Fruit fly (Drosophila melanogaster) whole organism, embryonic: ENCODE data around the gene Setx.

Experiments
- Adf1 ChIP-seq: fragments of 200-800 bp; sonication (Bioruptor generic); IDR thresholded peaks from 2 replicates; pipeline ENCODE4 v1.3.6; 2022; ENCODE audit warnings: missing biosample characterization, missing genetic modification characterization
- Asciz ChIP-seq: fragments of 200-800 bp; sonication (Bioruptor generic); optimal IDR thresholded peaks from 2 replicates; lab custom pipeline; 2017; ENCODE audit warnings: missing biosample characterization, mild to moderate bottlenecking, missing genetic modification characterization, missing genetic modification reagents
- CG10959 ChIP-seq: fragments of 200-800 bp; sonication (Bioruptor generic); IDR thresholded peaks from 2 replicates; pipeline ENCODE4 v1.3.6; 2022; ENCODE audit warnings: missing biosample characterization, missing genetic modification characterization
- CG10979 ChIP-seq: fragments of 200-800 bp; sonication (Bioruptor generic); optimal IDR thresholded peaks from 2 replicates; lab custom pipeline; 2018; ENCODE audit warnings: missing biosample characterization, mild to moderate bottlenecking, missing genetic modification characterization, moderate library complexity
- CG11085 ChIP-seq: fragments of 200-800 bp; sonication (Bioruptor generic); IDR thresholded peaks from 2 replicates; pipeline ENCODE4 v1.3.6; 2022; ENCODE audit warnings: missing biosample characterization, missing genetic modification characterization
- CG11247 ChIP-seq: fragments of 200-800 bp; sonication (Bioruptor generic); IDR thresholded peaks from 2 replicates; pipeline ENCODE4 v1.3.6; 2022; ENCODE audit warnings: missing biosample characterization, missing genetic modification characterization
- CG1233 ChIP-seq: fragments of 200-800 bp; sonication (Bioruptor generic); optimal IDR thresholded peaks from 4 replicates; lab custom pipeline; 2018; ENCODE audit warnings: missing biosample characterization, mild to moderate bottlenecking, missing genetic modification characterization
- CG14014 ChIP-seq: fragments of 200-800 bp; sonication (Bioruptor generic); IDR thresholded peaks from 2 replicates; pipeline ENCODE4 v1.3.6; 2022; ENCODE audit warnings: missing biosample characterization, missing genetic modification characterization
- CG15479 ChIP-seq: fragments of 200-800 bp; sonication (Bioruptor generic); optimal IDR thresholded peaks from 3 replicates; lab custom pipeline; 2019; ENCODE audit warnings: missing biosample characterization, mild to moderate bottlenecking, missing genetic modification characterization, moderate library complexity
- CG15601 ChIP-seq: fragments of 200-800 bp; sonication (Bioruptor generic); optimal IDR thresholded peaks from 3 replicates; lab custom pipeline; 2019; ENCODE audit warnings: missing biosample characterization, mild to moderate bottlenecking, missing genetic modification characterization, moderate library complexity
- CG1603 ChIP-seq: fragments of 200-800 bp; sonication (Bioruptor generic); optimal IDR thresholded peaks from 2 replicates; lab custom pipeline; 2019; ENCODE audit warnings: missing biosample characterization, mild to moderate bottlenecking, missing genetic modification characterization, moderate library complexity
- CG17568 ChIP-seq: fragments of 200-800 bp; sonication (Bioruptor generic); optimal IDR thresholded peaks from 2 replicates; lab custom pipeline; 2018; ENCODE audit warnings: missing biosample characterization, mild to moderate bottlenecking, missing genetic modification characterization, moderate library complexity
- CG33557 ChIP-seq: fragments of 200-800 bp; sonication (Bioruptor generic); optimal IDR thresholded peaks from 2 replicates; lab custom pipeline; 2019; ENCODE audit warnings: missing biosample characterization, mild to moderate bottlenecking, missing genetic modification characterization, moderate library complexity
- CG34224 ChIP-seq: fragments of 200-800 bp; sonication (Bioruptor generic); IDR thresholded peaks from 3 replicates; pipeline ENCODE4 v1.3.6; 2022; ENCODE audit warnings: missing biosample characterization, missing genetic modification characterization; ENCODE audit not compliant: partially characterized antibody
- CG4707 ChIP-seq: fragments of 200-800 bp; sonication (Bioruptor generic); optimal IDR thresholded peaks from 2 replicates; lab custom pipeline; 2018; ENCODE audit warnings: missing biosample characterization, mild to moderate bottlenecking, missing genetic modification characterization, moderate library complexity
- CG4854 ChIP-seq: fragments of 200-800 bp; sonication (Bioruptor generic); optimal IDR thresholded peaks from 2 replicates; lab custom pipeline; 2016; ENCODE audit warnings: missing biosample characterization, missing genetic modification characterization, inconsistent platforms
- CG5245 ChIP-seq: fragments of 200-800 bp; sonication (Bioruptor generic); optimal IDR thresholded peaks from 3 replicates; lab custom pipeline; 2016; ENCODE audit warnings: missing biosample characterization, missing genetic modification characterization
- CG6765 ChIP-seq: fragments of 200-800 bp; sonication (Bioruptor generic); optimal IDR thresholded peaks from 3 replicates; lab custom pipeline; 2017; ENCODE audit warnings: missing biosample characterization, mild to moderate bottlenecking, missing genetic modification characterization
- CG7271 ChIP-seq: fragments of 200-800 bp; sonication (Bioruptor generic); optimal IDR thresholded peaks from 2 replicates; lab custom pipeline; 2018; ENCODE audit warnings: missing biosample characterization, mild to moderate bottlenecking, missing genetic modification characterization, moderate library complexity
- CG7372 ChIP-seq: fragments of 200-800 bp; sonication (Bioruptor generic); IDR thresholded peaks from 2 replicates; pipeline ENCODE4 v1.3.6; 2022; ENCODE audit warnings: missing biosample characterization, missing genetic modification characterization
- CG8478 ChIP-seq: fragments of >200 bp; optimal IDR thresholded peaks from 2 replicates; lab custom pipeline; 2018
- CG9797 ChIP-seq: fragments of 200-800 bp; sonication (Bioruptor generic); optimal IDR thresholded peaks from 3 replicates; lab custom pipeline; 2018; ENCODE audit warnings: missing biosample characterization, mild to moderate bottlenecking, missing genetic modification characterization
- D19A ChIP-seq: fragments of 200-800 bp; optimal IDR thresholded peaks from 3 replicates; lab custom pipeline; 2019; ENCODE audit warnings: missing biosample characterization, mild to moderate bottlenecking, missing genetic modification characterization, moderate library complexity
- E2f2 ChIP-seq: fragments of 200-800 bp; sonication (Bioruptor generic); IDR thresholded peaks from 2 replicates; pipeline ENCODE4 v1.3.6; 2022; ENCODE audit warnings: missing biosample characterization, missing genetic modification characterization
- Ets97D ChIP-seq: fragments of 200-800 bp; sonication (Bioruptor generic); optimal IDR thresholded peaks from 3 replicates; lab custom pipeline; 2016; ENCODE audit warnings: missing biosample characterization, missing genetic modification characterization
- GATAe ChIP-seq: fragments of 200-800 bp; sonication (Bioruptor generic); conservative IDR thresholded peaks from 2 replicates; pipeline ENCODE4 v1.3.6; 2022; ENCODE audit warnings: missing biosample characterization, missing genetic modification characterization
- H2.0 ChIP-seq: fragments of 200-800 bp; sonication (Bioruptor generic); IDR thresholded peaks from 2 replicates; pipeline ENCODE4 v1.3.6; 2022; ENCODE audit warnings: missing biosample characterization, missing genetic modification characterization
- MBD-R2 ChIP-seq: fragments of 200-800 bp; sonication (Bioruptor generic); IDR thresholded peaks from 2 replicates; pipeline ENCODE4 v1.3.6; 2022; ENCODE audit warnings: missing biosample characterization, missing genetic modification characterization
- Myb ChIP-seq: fragments of 200-800 bp; sonication (Bioruptor generic); optimal IDR thresholded peaks from 2 replicates; lab custom pipeline; 2016; ENCODE audit warnings: missing biosample characterization, missing genetic modification characterization
- Pdp1 ChIP-seq, 2 experiments: fragments of 200-800 bp; sonication (Bioruptor generic); optimal IDR thresholded peaks; 3 replicates each; lab custom pipeline; 2016; ENCODE audit warnings: missing biosample characterization in 2 of 2, missing genetic modification characterization in 2 of 2, mild to moderate bottlenecking in 1 of 2, moderate library complexity in 1 of 2
- Ravus ChIP-seq: fragments of 200-800 bp; sonication (Bioruptor generic); IDR thresholded peaks from 2 replicates; pipeline ENCODE4 v1.3.6; 2022; ENCODE audit warnings: missing biosample characterization, missing genetic modification characterization
- Rfx ChIP-seq: fragments of 200-800 bp; sonication (Bioruptor generic); IDR thresholded peaks from 2 replicates; pipeline ENCODE4 v1.3.6; 2022; ENCODE audit warnings: missing biosample characterization, missing genetic modification characterization
- Trl ChIP-seq, 3 experiments: fragments of >200 bp in 2 of 3; fragments of 200-800 bp in 1 of 3; sonication (Bioruptor generic) in 1 of 3; optimal IDR thresholded peaks; 2 replicates in 1 of 3; 3 replicates in 2 of 3; lab custom pipeline; 2016 to 2017; ENCODE audit warnings: missing biosample characterization in 1 of 3, missing genetic modification characterization in 1 of 3
- ap ChIP-seq: fragments of 200-800 bp; sonication (Bioruptor generic); IDR thresholded peaks from 2 replicates; pipeline ENCODE4 v1.3.6; 2022; ENCODE audit warnings: missing biosample characterization, missing genetic modification characterization
- ci ChIP-seq: fragments of 200-800 bp; sonication (Bioruptor generic); IDR thresholded peaks from 3 replicates; pipeline ENCODE4 v1.3.6; 2022; ENCODE audit warnings: missing biosample characterization, missing genetic modification characterization
- corto ChIP-seq: fragments of 200-800 bp; sonication (Bioruptor generic); optimal IDR thresholded peaks from 2 replicates; lab custom pipeline; 2016; ENCODE audit warnings: missing biosample characterization, mild to moderate bottlenecking, missing genetic modification characterization, moderate library complexity
- dimm ChIP-seq: fragments of 200-800 bp; sonication (Bioruptor generic); IDR thresholded peaks from 2 replicates; pipeline ENCODE4 v1.3.6; 2022; ENCODE audit warnings: missing biosample characterization, missing genetic modification characterization
- disco-r ChIP-seq: fragments of 200-800 bp; sonication (Bioruptor generic); optimal IDR thresholded peaks from 2 replicates; lab custom pipeline; 2016; ENCODE audit warnings: missing biosample characterization, missing genetic modification characterization
- fd3F ChIP-seq: fragments of 200-800 bp; sonication (Bioruptor generic); optimal IDR thresholded peaks from 2 replicates; lab custom pipeline; 2018; ENCODE audit warnings: missing biosample characterization, mild to moderate bottlenecking, missing genetic modification characterization, moderate library complexity
- fd64A ChIP-seq: fragments of 200-800 bp; sonication (Bioruptor generic); optimal IDR thresholded peaks from 3 replicates; lab custom pipeline; 2018; ENCODE audit warnings: missing biosample characterization, mild to moderate bottlenecking, missing genetic modification characterization
- insv ChIP-seq, 2 experiments: fragments of 200-800 bp; sonication (Bioruptor generic); optimal IDR thresholded peaks; 3 replicates each; lab custom pipeline; 2016 to 2018; ENCODE audit warnings: missing biosample characterization in 2 of 2, missing genetic modification characterization in 2 of 2
- nerfin-1 ChIP-seq: fragments of 200-800 bp; sonication (Bioruptor generic); optimal IDR thresholded peaks from 3 replicates; lab custom pipeline; 2019; ENCODE audit warnings: missing biosample characterization, mild to moderate bottlenecking, missing genetic modification characterization, moderate library complexity
- nmo ChIP-seq: fragments of 200-800 bp; sonication (Bioruptor generic); optimal IDR thresholded peaks from 2 replicates; lab custom pipeline; 2018; ENCODE audit warnings: missing biosample characterization, mild to moderate bottlenecking, missing genetic modification characterization, moderate library complexity
- pita ChIP-seq: fragments of 200-800 bp; sonication (Bioruptor generic); optimal IDR thresholded peaks from 2 replicates; lab custom pipeline; 2017; ENCODE audit warnings: missing biosample characterization, mild to moderate bottlenecking, missing genetic modification characterization
- scrt ChIP-seq: fragments of 200-800 bp; sonication (Bioruptor generic); optimal IDR thresholded peaks from 2 replicates; lab custom pipeline; 2018; ENCODE audit warnings: missing biosample characterization, mild to moderate bottlenecking, missing genetic modification characterization, moderate library complexity
- sqz ChIP-seq: fragments of 200-800 bp; sonication (Bioruptor generic); optimal IDR thresholded peaks from 3 replicates; lab custom pipeline; 2018; ENCODE audit warnings: missing biosample characterization, mild to moderate bottlenecking, missing genetic modification characterization
- tin ChIP-seq: fragments of 200-800 bp; sonication (Bioruptor generic); optimal IDR thresholded peaks from 3 replicates; lab custom pipeline; 2016; ENCODE audit warnings: missing biosample characterization, missing genetic modification characterization

Gene Setx

DNA sequence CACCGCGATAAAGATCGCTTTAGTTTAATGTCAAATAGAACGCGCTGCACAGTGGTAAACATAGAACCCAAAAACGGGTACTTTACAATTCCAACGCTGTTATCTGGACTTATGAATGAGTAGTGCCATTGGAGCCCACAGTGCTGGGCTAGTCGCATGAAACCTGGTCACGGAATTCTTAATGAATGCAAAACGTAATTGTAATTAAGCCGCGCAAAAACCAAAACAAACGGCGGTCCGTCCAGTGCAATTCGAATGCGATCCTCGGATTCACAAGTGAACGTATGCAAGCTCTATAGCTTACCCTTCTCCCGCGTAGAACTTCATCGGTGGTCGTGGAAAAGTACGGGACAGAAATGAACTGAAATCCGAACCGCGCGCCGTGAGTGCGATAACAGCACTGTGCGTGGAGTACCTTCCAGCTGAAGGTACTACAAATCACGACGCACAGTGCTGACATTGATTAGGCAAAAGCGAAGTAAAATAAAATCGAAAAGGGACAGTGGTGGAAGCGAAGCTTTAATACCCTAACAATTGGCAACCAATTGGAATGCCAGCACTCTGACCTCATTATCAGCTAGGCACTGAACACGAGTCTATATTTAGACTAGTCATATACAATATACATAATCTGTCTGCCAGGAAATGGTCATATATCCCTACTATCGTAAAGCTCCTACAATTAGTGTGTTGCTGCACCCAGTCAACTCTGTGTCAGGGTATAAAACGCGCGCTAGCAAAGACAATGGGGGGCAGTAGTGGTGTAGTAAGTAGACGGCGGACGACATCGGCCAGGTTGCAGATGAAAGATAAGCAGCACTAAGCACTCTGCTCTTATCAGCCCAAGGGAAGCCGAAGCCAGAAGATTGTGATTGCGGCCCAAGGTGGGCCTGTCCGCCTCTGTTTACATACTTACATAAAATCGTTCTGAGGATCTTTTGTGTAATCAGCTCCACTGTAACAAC, 48.2 kb upstream of the Setx start (continued):
- TF ChIP-seq CG11247 (GFP tag; lab: Robert Waterston, UW) (no peak), insv (GFP tag; optimal IDR thresholded peaks at IDR 0.05; lab: Kevin White, UChicago) (no peak), nmo (peak; percentile 37), CG7372 (GFP tag; lab: Robert Waterston, UW) (0 out of 2 replicates have a peak, but pooled peaks have one; percentile 27), CG33557 (no peak), nerfin-1 (tag; lab: Kevin White, UChicago) (peak; percentile 2), CG1603 (tag; lab: Kevin White, UChicago) (peak; percentile 70), Pdp1 (GFP tag; optimal IDR thresholded peaks at IDR 0.05; lab: Kevin White, UChicago) (peak; percentile 60 to 97), scrt (peak; percentile 19), CG17568 (GFP tag; lab: Kevin White, UChicago) (no peak), CG5245 (GFP tag; lab: Kevin White, UChicago) (no peak), Rfx (0 out of 2 replicates have a peak, but pooled peaks have one; percentile 37), CG6765 (GFP tag; lab: Kevin White, UChicago) (peak; percentile 4), pita (GFP tag; lab: Kevin White, UChicago) (no peak), Adf1 (no peak), CG1233 (GFP tag; lab: Kevin White, UChicago) (no peak), disco-r (peak; percentile 21), CG34224 (0 out of 3 replicates have a peak, but pooled peaks have one; percentile 15), CG14014 (GFP tag; lab: Robert Waterston, UW) (0 out of 2 replicates have a peak, but pooled peaks have one; percentile 5), CG9797 (GFP tag; lab: Kevin White, UChicago) (no peak), Trl (optimal IDR thresholded peaks at IDR 0.05; lab: Kevin White, UChicago) (no peak), Trl (GFP tag; optimal IDR thresholded peaks at IDR 0.05; lab: Kevin White, UChicago) (no peak), CG10979 (tag; lab: Kevin White, UChicago) (peak; percentile 42), tin (GFP tag; lab: Kevin White, UChicago) (peak; percentile 28), ap (no peak), CG15479 (GFP tag; lab: Kevin White, UChicago) (no peak), corto (GFP tag; lab: Kevin White, UChicago) (no peak), CG10959 (GFP tag; lab: Robert Waterston, UW) (no peak), Asciz (GFP tag; lab: Kevin White, UChicago) (no peak), sqz (GFP tag; lab: Kevin White, UChicago) (no peak), dimm (GFP tag; lab: Robert Waterston, UW) (no peak), fd64A (GFP tag; lab: Kevin White, UChicago) (peak; percentile 5), CG11085 (no peak), Ets97D (peak; percentile 5), GATAe (GFP tag; lab: Robert Waterston, UW) (peak; percentile 71; the same call in 1 of the 2 replicates), D19A (tag; lab: Kevin White, UChicago) (peak; percentile 100), CG15601 (tag; lab: Kevin White, UChicago) (no peak), CG4854 (no peak), MBD-R2 (GFP tag; lab: Robert Waterston, UW) (peak; percentile 6; the same call in 1 of the 2 replicates), CG8478 (lab: Kevin White, UChicago) (no peak), Myb (peak; percentile 25), H2.0 (GFP tag; lab: Robert Waterston, UW) (no peak), CG7271 (tag; lab: Kevin White, UChicago) (no peak), CG4707 (GFP tag; lab: Kevin White, UChicago) (no peak), ci (GFP tag; lab: Robert Waterston, UW) (peak; percentile 13; the same call in 1 of the 3 replicates), E2f2 (no peak; the same call in 1 of the 2 replicates), Ravus (GFP tag; lab: Robert Waterston, UW) (no peak), fd3F (GFP tag; lab: Kevin White, UChicago) (no peak)
